Fruit fly (Drosophila melanogaster): ENCODE measurements around the gene CG4565.

The CG4565 gene

dm6 chr3R:10888633-10889519 is 36.4 kb downstream of the CG4565 start (continued):
- no peak for TF ChIP-seq CG12942 (GFP tag; optimal IDR thresholded peaks at IDR 0.05)
- no peak for TF ChIP-seq trem (tag; optimal IDR thresholded peaks at IDR 0.05)
- no peak for TF ChIP-seq CG33557 (GFP tag; optimal IDR thresholded peaks at IDR 0.05)
- peak; percentile 59; the same call in 2 of the 3 replicates for TF ChIP-seq Dbx (GFP tag; IDR thresholded peaks at IDR 0.05)
- peak; percentile 12; the same call in 1 of the 3 replicates for TF ChIP-seq Optix (GFP tag; IDR thresholded peaks at IDR 0.05)
- TF ChIP-seq CrebB (tag; optimal IDR thresholded peaks at IDR 0.05): peak; percentile 42
- no peak for TF ChIP-seq CG4328 (GFP tag; optimal IDR thresholded peaks at IDR 0.05)
- TF ChIP-seq oc (tag; optimal IDR thresholded peaks at IDR 0.05): no peak
- no peak for TF ChIP-seq CG4730 (GFP tag; IDR thresholded peaks at IDR 0.05)
- no peak for TF ChIP-seq CG9437 (GFP tag; optimal IDR thresholded peaks at IDR 0.05)
- no peak for TF ChIP-seq NK7.1 (GFP tag; optimal IDR thresholded peaks at IDR 0.05)
- no peak for TF ChIP-seq CG8359 (GFP tag; optimal IDR thresholded peaks at IDR 0.05; ENCODE audit: borderline replicate concordance)
- peak; percentile 32 for TF ChIP-seq CG6254 (GFP tag; optimal IDR thresholded peaks at IDR 0.05)
- TF ChIP-seq gro (GFP tag; optimal IDR thresholded peaks at IDR 0.05): peak; percentile 48
- TF ChIP-seq Dip2 (GFP tag; IDR thresholded peaks at IDR 0.05): no peak
- TF ChIP-seq CG10543 (GFP tag; optimal IDR thresholded peaks at IDR 0.05): peak; percentile 33
- TF ChIP-seq Poxn (GFP tag; IDR thresholded peaks at IDR 0.05): no peak
- TF ChIP-seq B-H1 (GFP tag; IDR thresholded peaks at IDR 0.05): no peak
- no peak for TF ChIP-seq vnd (GFP tag; IDR thresholded peaks at IDR 0.05; ENCODE audit: partially characterized antibody)
- no peak for TF ChIP-seq CG1792 (GFP tag; optimal IDR thresholded peaks at IDR 0.05)
- no peak for TF ChIP-seq CG4282 (GFP tag; optimal IDR thresholded peaks at IDR 0.05)
- peak; percentile 19; the same call in 1 of the 2 replicates for TF ChIP-seq Xrp1 (GFP tag; IDR thresholded peaks at IDR 0.05)
- no peak; the same call in 2 of the 3 replicates for TF ChIP-seq C15 (GFP tag; IDR thresholded peaks at IDR 0.05)
- TF ChIP-seq sr (GFP tag; IDR thresholded peaks at IDR 0.05): 0 out of 3 replicates have a peak, but pooled peaks have one; percentile 4
- no peak for TF ChIP-seq br (optimal IDR thresholded peaks at IDR 0.05)
- no peak for TF ChIP-seq Spps (tag; optimal IDR thresholded peaks at IDR 0.05)
- TF ChIP-seq Drgx (GFP tag; IDR thresholded peaks at IDR 0.05): peak; percentile 39
- no peak for TF ChIP-seq CG10321 (GFP tag; IDR thresholded peaks at IDR 0.05)
- TF ChIP-seq PHDP (tag; optimal IDR thresholded peaks at IDR 0.05): peak; percentile 44
- TF ChIP-seq gcm2 (GFP tag; optimal IDR thresholded peaks at IDR 0.05): no peak
- TF ChIP-seq CG8765 (GFP tag; IDR thresholded peaks at IDR 0.05): no peak
- no peak for TF ChIP-seq CG1529 (GFP tag; optimal IDR thresholded peaks at IDR 0.05)
- no peak for TF ChIP-seq CG42726 (GFP tag; IDR thresholded peaks at IDR 0.05; ENCODE audit: partially characterized antibody)
- no peak for TF ChIP-seq Max (GFP tag; optimal IDR thresholded peaks at IDR 0.05)
- peak; percentile 19 for TF ChIP-seq wek (GFP tag; optimal IDR thresholded peaks at IDR 0.05)
- no peak for TF ChIP-seq CG12104 (GFP tag; optimal IDR thresholded peaks at IDR 0.05)
- TF ChIP-seq CG3847 (GFP tag; IDR thresholded peaks at IDR 0.05): no peak
- TF ChIP-seq usp (GFP tag; optimal IDR thresholded peaks at IDR 0.05): no peak
- TF ChIP-seq D (optimal IDR thresholded peaks at IDR 0.05): no peak
- no peak for TF ChIP-seq D (GFP tag; optimal IDR thresholded peaks at IDR 0.05)
- peak; percentile 44; the same call in 1 of the 3 replicates for TF ChIP-seq dysf (GFP tag; IDR thresholded peaks at IDR 0.05)
- TF ChIP-seq CG5245 (GFP tag; optimal IDR thresholded peaks at IDR 0.05): no peak
- TF ChIP-seq kah (GFP tag; optimal IDR thresholded peaks at IDR 0.05): peak; percentile 79
- peak; percentile 2 for TF ChIP-seq CG12391 (tag; optimal IDR thresholded peaks at IDR 0.05)
- no peak for TF ChIP-seq CG11247 (GFP tag; IDR thresholded peaks at IDR 0.05)
- 0 out of 2 replicates have a peak, but pooled peaks have one; percentile 13 for TF ChIP-seq Scr (GFP tag; IDR thresholded peaks at IDR 0.05; ENCODE audit: partially characterized antibody)
- no peak for TF ChIP-seq CG31441 (GFP tag; IDR thresholded peaks at IDR 0.05)
- no peak for TF ChIP-seq Hey (tag; optimal IDR thresholded peaks at IDR 0.05)
- TF ChIP-seq org-1 (GFP tag; optimal IDR thresholded peaks at IDR 0.05): no peak
- no peak for TF ChIP-seq ewg (GFP tag; optimal IDR thresholded peaks at IDR 0.05)

Data from whole organism, embryonic.